Fruit fly (Drosophila melanogaster) Kc167 (cell line): ENCODE results near the gene CG16890.

Experiments
- h ChIP-seq: fragments of >200 bp; optimal IDR thresholded peaks from 3 replicates; lab custom pipeline; 2018; ENCODE audit warnings: missing external identifiers
- insv ChIP-seq: fragments of >200 bp; optimal IDR thresholded peaks from 3 replicates; lab custom pipeline; 2018; ENCODE audit warnings: missing external identifiers
- psq ChIP-seq: fragments of >200 bp; optimal IDR thresholded peaks from 2 replicates; lab custom pipeline; 2017; ENCODE audit warnings: missing external identifiers

DNA sequence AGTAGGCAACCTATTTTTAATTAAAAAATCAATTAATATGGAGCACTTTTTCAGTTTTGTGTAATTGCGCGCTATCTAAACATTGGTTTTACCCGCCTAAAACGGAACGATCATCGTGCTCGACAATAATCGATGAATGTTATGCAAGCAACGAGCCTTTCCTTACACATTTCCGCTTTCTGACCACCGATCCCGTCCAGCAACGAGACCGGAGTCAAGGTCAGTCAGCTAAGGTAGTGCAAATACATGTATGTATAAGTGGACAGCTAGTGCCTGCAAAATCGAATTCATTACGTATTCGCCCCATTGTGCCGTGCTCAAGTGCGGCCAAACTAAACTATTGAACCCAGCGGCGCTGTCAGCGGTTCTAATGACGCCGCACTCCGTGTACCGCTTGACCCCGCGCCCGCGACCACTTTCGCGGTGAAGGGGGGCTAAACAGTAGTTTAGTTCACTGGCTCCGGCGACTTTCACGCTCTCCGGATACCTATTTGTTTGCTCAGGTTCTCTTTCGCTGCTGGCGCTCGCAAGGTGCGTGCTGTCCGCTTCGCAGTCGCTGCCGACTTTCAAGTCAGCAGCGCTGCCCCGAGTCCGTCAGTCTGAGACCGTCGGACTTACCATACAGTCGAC lies 19.0 kb upstream of the CG16890 start, which contains the start of gene CAH1:
- TF ChIP-seq insv (lab: Kevin White, UChicago) (no peak), h (lab: Kevin White, UChicago) (no peak), psq (lab: Kevin White, UChicago) (no peak)
